Worm (Caenorhabditis elegans) whole organism, L1 larva: ENCODE results near the gene sor-1.

Experiments used
- C04F5.9 ChIP-seq: sonication (generic microtip); optimal IDR thresholded peaks from 2 replicates; lab custom pipeline; 2016; ENCODE audit warnings: missing genetic modification characterization, missing compliant biosample characterization
- C16A3.4 ChIP-seq: fragments of 150-350 bp; optimal IDR thresholded peaks from 2 replicates; lab custom pipeline; 2014; ENCODE audit warnings: missing biosample characterization, missing genetic modification characterization
- C34B4.2 ChIP-seq: sonication (generic microtip); optimal IDR thresholded peaks from 2 replicates; lab custom pipeline; 2017; ENCODE audit warnings: mild to moderate bottlenecking, missing genetic modification characterization, missing compliant biosample characterization
- F16B12.6 ChIP-seq: fragments of 150-350 bp; optimal IDR thresholded peaks from 2 replicates; lab custom pipeline; 2014; ENCODE audit warnings: missing biosample characterization, missing genetic modification characterization
- Y116A8C.19 ChIP-seq: sonication (generic microtip); optimal IDR thresholded peaks from 2 replicates; lab custom pipeline; 2016; ENCODE audit warnings: missing compliant biosample characterization, missing genetic modification characterization, borderline replicate concordance
- alr-1 ChIP-seq: fragments of 200-800 bp; sonication (Bioruptor generic); optimal IDR thresholded peaks from 2 replicates; lab custom pipeline; 2018; ENCODE audit warnings: borderline replicate concordance, mild to moderate bottlenecking, missing genetic modification characterization, missing compliant biosample characterization
- ama-1 ChIP-seq: fragments of 150-350 bp; optimal IDR thresholded peaks from 2 replicates; lab custom pipeline; 2014
- blmp-1 ChIP-seq: fragments of 150-350 bp; optimal IDR thresholded peaks from 2 replicates; lab custom pipeline; 2014; ENCODE audit warnings: missing biosample characterization, missing genetic modification characterization
- ceh-8 ChIP-seq: fragments of 200-800 bp; sonication (Bioruptor generic); optimal IDR thresholded peaks from 2 replicates; lab custom pipeline; 2018; ENCODE audit warnings: mild to moderate bottlenecking, missing genetic modification characterization, moderate library complexity, missing compliant biosample characterization
- efl-1 ChIP-seq, 4 experiments: fragments of 150-350 bp; optimal IDR thresholded peaks in 3 of 4; peaks in 1 of 4; 1 replicate in 1 of 4; 2 replicates in 3 of 4; lab custom pipeline; 2014; ENCODE audit warnings: missing biosample characterization in 2 of 4, missing genetic modification characterization in 2 of 4, missing genetic modification reagents in 2 of 4
- efl-3 ChIP-seq: fragments of 200-800 bp; sonication (Bioruptor generic); optimal IDR thresholded peaks from 2 replicates; lab custom pipeline; 2018; ENCODE audit warnings: mild to moderate bottlenecking, missing genetic modification characterization, missing compliant biosample characterization
- elt-2 ChIP-seq: sonication (generic microtip); optimal IDR thresholded peaks from 2 replicates; lab custom pipeline; 2016; ENCODE audit warnings: missing genetic modification characterization, mild to moderate bottlenecking, inconsistent platforms, missing compliant biosample characterization, missing genetic modification reagents
- ets-5 ChIP-seq: fragments of 200-800 bp; sonication (Bioruptor generic); IDR thresholded peaks from 2 replicates; pipeline ENCODE4 v1.3.6; 2022; ENCODE audit warnings: missing genetic modification characterization, missing compliant biosample characterization
- fkh-8 ChIP-seq: sonication (generic microtip); optimal IDR thresholded peaks from 2 replicates; lab custom pipeline; 2016; ENCODE audit warnings: mild to moderate bottlenecking, missing genetic modification characterization, missing compliant biosample characterization
- grh-1 ChIP-seq: fragments of 200-800 bp; sonication (Bioruptor generic); IDR thresholded peaks from 2 replicates; pipeline ENCODE4 v1.3.6; 2022; ENCODE audit warnings: missing genetic modification reagents, missing genetic modification characterization, missing compliant biosample characterization
- hpl-2 ChIP-seq: fragments of 150-350 bp; optimal IDR thresholded peaks from 2 replicates; lab custom pipeline; 2014; ENCODE audit warnings: missing biosample characterization, missing genetic modification reagents, missing genetic modification characterization
- jun-1 ChIP-seq: fragments of 150-350 bp; optimal IDR thresholded peaks from 2 replicates; lab custom pipeline; 2014; ENCODE audit warnings: missing biosample characterization, missing genetic modification reagents, missing genetic modification characterization
- lin-14 ChIP-seq: fragments of 200-800 bp; sonication (Bioruptor generic); optimal IDR thresholded peaks from 2 replicates; lab custom pipeline; 2018; ENCODE audit warnings: mild to moderate bottlenecking, missing genetic modification characterization, moderate library complexity, missing compliant biosample characterization
- lin-35 ChIP-seq, 2 experiments: fragments of 150-350 bp; optimal IDR thresholded peaks; 2 replicates each; lab custom pipeline; 2014; ENCODE audit warnings: missing biosample characterization in 2 of 2, missing genetic modification characterization in 2 of 2, missing genetic modification reagents in 2 of 2
- lin-39 ChIP-seq: fragments of 150-350 bp; optimal IDR thresholded peaks from 2 replicates; lab custom pipeline; 2014; ENCODE audit warnings: missing biosample characterization, missing genetic modification reagents, missing genetic modification characterization
- lsy-2 ChIP-seq, 2 experiments: fragments of 150-350 bp; optimal IDR thresholded peaks; 2 replicates each; lab custom pipeline; 2014; ENCODE audit warnings: missing biosample characterization in 2 of 2, missing genetic modification characterization in 2 of 2
- mdl-1 ChIP-seq, 2 experiments: fragments of 150-350 bp; optimal IDR thresholded peaks; 2 replicates each; lab custom pipeline; 2014 to 2017; ENCODE audit warnings: missing biosample characterization in 2 of 2, missing genetic modification characterization in 2 of 2, inconsistent platforms in 1 of 2
- mef-2 ChIP-seq: fragments of 150-350 bp; optimal IDR thresholded peaks from 2 replicates; lab custom pipeline; 2014; ENCODE audit warnings: missing biosample characterization, missing genetic modification characterization
- mep-1 ChIP-seq: fragments of 150-350 bp; optimal IDR thresholded peaks from 2 replicates; lab custom pipeline; 2014; ENCODE audit warnings: missing biosample characterization, missing genetic modification characterization
- nhr-11 ChIP-seq: fragments of 150-350 bp; optimal IDR thresholded peaks from 2 replicates; lab custom pipeline; 2014; ENCODE audit warnings: missing biosample characterization, missing genetic modification characterization
- nhr-19 ChIP-seq: fragments of 200-800 bp; sonication (Bioruptor generic); conservative IDR thresholded peaks from 2 replicates; pipeline ENCODE4 v1.3.6; 2022; ENCODE audit warnings: missing genetic modification characterization, missing compliant biosample characterization
- nhr-20 ChIP-seq: sonication (generic microtip); optimal IDR thresholded peaks from 2 replicates; lab custom pipeline; 2016; ENCODE audit warnings: mild to moderate bottlenecking, missing genetic modification characterization, missing compliant biosample characterization
- nhr-237 ChIP-seq: fragments of 150-350 bp; optimal IDR thresholded peaks from 2 replicates; lab custom pipeline; 2014; ENCODE audit warnings: missing biosample characterization, missing genetic modification characterization
- nhr-71 ChIP-seq: sonication (generic microtip); optimal IDR thresholded peaks from 2 replicates; lab custom pipeline; 2016; ENCODE audit warnings: mild to moderate bottlenecking, missing genetic modification characterization, moderate library complexity, missing compliant biosample characterization
- nhr-77 ChIP-seq: fragments of 150-350 bp; optimal IDR thresholded peaks from 2 replicates; lab custom pipeline; 2014; ENCODE audit warnings: missing biosample characterization, missing genetic modification characterization
- nhr-90 ChIP-seq: sonication (generic microtip); optimal IDR thresholded peaks from 2 replicates; lab custom pipeline; 2016; ENCODE audit warnings: mild to moderate bottlenecking, missing genetic modification characterization, missing compliant biosample characterization; ENCODE audit not compliant: poor library complexity
- pag-3 ChIP-seq: sonication (generic microtip); optimal IDR thresholded peaks from 2 replicates; lab custom pipeline; 2017; ENCODE audit warnings: missing genetic modification characterization, mild to moderate bottlenecking, missing compliant biosample characterization, antibody characterized with exemption, borderline replicate concordance; ENCODE audit not compliant: insufficient read depth
- pax-3 ChIP-seq: fragments of 200-800 bp; sonication (Bioruptor generic); optimal IDR thresholded peaks from 2 replicates; lab custom pipeline; 2018; ENCODE audit warnings: mild to moderate bottlenecking, missing genetic modification characterization, moderate library complexity, missing compliant biosample characterization
- pqm-1 ChIP-seq: sonication (generic microtip); optimal IDR thresholded peaks from 3 replicates; lab custom pipeline; 2017; ENCODE audit warnings: missing biosample characterization, missing genetic modification characterization
- snpc-4 ChIP-seq: fragments of 150-350 bp; optimal IDR thresholded peaks from 2 replicates; lab custom pipeline; 2014; ENCODE audit warnings: missing biosample characterization, missing genetic modification characterization
- snu-23 ChIP-seq: sonication (generic microtip); optimal IDR thresholded peaks from 2 replicates; lab custom pipeline; 2016; ENCODE audit warnings: missing genetic modification characterization, missing compliant biosample characterization
- tbx-2 ChIP-seq: sonication (generic microtip); optimal IDR thresholded peaks from 2 replicates; lab custom pipeline; 2016; ENCODE audit warnings: missing genetic modification characterization, missing compliant biosample characterization
- tlp-1 ChIP-seq: fragments of 150-350 bp; optimal IDR thresholded peaks from 2 replicates; lab custom pipeline; 2014; ENCODE audit warnings: missing biosample characterization, missing genetic modification characterization
- unc-130 ChIP-seq: fragments of 150-350 bp; optimal IDR thresholded peaks from 2 replicates; lab custom pipeline; 2017; ENCODE audit warnings: missing biosample characterization, missing genetic modification characterization, inconsistent platforms
- unc-30 ChIP-seq: sonication (generic microtip); optimal IDR thresholded peaks from 2 replicates; lab custom pipeline; 2017; ENCODE audit warnings: missing biosample characterization, missing genetic modification characterization
- vab-15 ChIP-seq: sonication (generic microtip); optimal IDR thresholded peaks from 2 replicates; lab custom pipeline; 2017; ENCODE audit warnings: missing genotype, mild to moderate bottlenecking, missing genetic modification characterization, missing compliant biosample characterization

The sor-1 gene

DNA sequence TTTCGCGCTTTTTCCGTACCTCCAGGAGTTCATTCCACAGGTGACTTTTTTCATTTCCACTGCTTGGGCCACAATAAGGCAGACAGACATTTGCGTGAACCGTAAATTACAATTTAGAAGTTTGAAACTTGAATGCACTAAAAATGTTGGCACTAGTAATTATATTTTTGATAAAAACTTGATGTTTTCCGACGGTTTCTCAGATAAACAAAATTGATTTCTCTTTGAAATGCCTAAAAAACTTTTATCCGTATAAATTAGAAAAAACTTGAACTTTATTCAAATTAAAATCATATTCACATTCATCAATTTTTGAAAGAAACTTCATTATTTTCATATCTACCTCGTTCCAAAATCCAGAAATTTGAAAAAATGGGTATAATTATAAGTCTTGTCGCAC is 22.3 kb upstream of the sor-1 start, which contains the start of gene ZK353.3:
ZK353.3 (plus strand) TSS at position 301 of the 400 bp plus-strand sequence.
- TF ChIP-seq tlp-1 (tag; lab: Kevin White, UChicago) (no peak), nhr-19 (GFP tag; lab: Robert Waterston, UW) (no peak), lsy-2 (tag; optimal IDR thresholded peaks at IDR 0.05; lab: Kevin White, UChicago) (no peak), mef-2 (tag; lab: Kevin White, UChicago) (no peak), Y116A8C.19 (tag; lab: Kevin White, UChicago) (no peak), nhr-71 (tag; lab: Kevin White, UChicago) (no peak), alr-1 (no peak), mdl-1 (tag; optimal IDR thresholded peaks at IDR 0.05; lab: Kevin White, UChicago) (no peak)
- TF ChIP-seq, all 84 proteins: peak for 0

- no peak for TF ChIP-seq C34B4.2 (tag; lab: Kevin White, UChicago)
- TF ChIP-seq pag-3 (tag; lab: Kevin White, UChicago), result no peak
- no peak for TF ChIP-seq ets-5
- no peak for TF ChIP-seq unc-30
- no peak for TF ChIP-seq mef-2 (tag; lab: Kevin White, UChicago)
- TF ChIP-seq nhr-237 (tag; lab: Kevin White, UChicago), result no peak
- no peak for TF ChIP-seq tbx-2 (tag; lab: Kevin White, UChicago)
Observed at ce11 chrIII:8398411-8398810, 19.6 kb upstream of the sor-1 start, which contains the start of gene ZK353.2. TSS of gene ZK353.2 (plus strand) at chrIII:8398711.

ce11 chrIII:8400478-8400877 is 17.5 kb upstream of the sor-1 start:
- no peak for TF ChIP-seq F16B12.6 (tag; lab: Kevin White, UChicago)
- no peak for TF ChIP-seq lin-39 (tag; lab: Kevin White, UChicago)
- TF ChIP-seq jun-1, result peak; percentile 44
- peak; percentile 26 for TF ChIP-seq nhr-20 (tag; lab: Kevin White, UChicago)
- no peak for TF ChIP-seq hpl-2 (GFP tag; lab: Kevin White, UChicago)
- peak; percentile 97 for TF ChIP-seq elt-2 (tag; lab: Kevin White, UChicago)
- TF ChIP-seq C04F5.9 (tag; lab: Kevin White, UChicago), result no peak
- peak; percentile 11 for TF ChIP-seq nhr-71 (tag; lab: Kevin White, UChicago)
- TF ChIP-seq vab-15, result no peak
- peak; percentile 7 for TF ChIP-seq lin-14
- no peak for TF ChIP-seq nhr-11
- TF ChIP-seq tlp-1 (tag; lab: Kevin White, UChicago), result peak; percentile 79
- TF ChIP-seq efl-1 (optimal IDR thresholded peaks at IDR 0.05; lab: Kevin White, UChicago), result no peak
- TF ChIP-seq efl-1 (GFP tag; optimal IDR thresholded peaks at IDR 0.05 in 1 of 2; lab: Kevin White, UChicago), result peak in 1 of 2 experiments; percentile 78
- TF ChIP-seq C16A3.4, result no peak
- TF ChIP-seq mdl-1 (tag; optimal IDR thresholded peaks at IDR 0.05; lab: Kevin White, UChicago), result peak in 1 of 2 experiments; percentile 23
- no peak for TF ChIP-seq alr-1
- TF ChIP-seq ceh-8 (GFP tag; lab: Kevin White, UChicago), result no peak
- no peak for TF ChIP-seq snu-23 (GFP tag; lab: Kevin White, UChicago)
- peak; percentile 97 for TF ChIP-seq pqm-1 (tag; lab: Kevin White, UChicago)
- TF ChIP-seq nhr-77 (tag; lab: Kevin White, UChicago), result no peak
- TF ChIP-seq blmp-1, result no peak
- TF ChIP-seq unc-130 (tag; lab: Kevin White, UChicago), result no peak
- no peak for TF ChIP-seq grh-1 (GFP tag; lab: Robert Waterston, UW)
- TF ChIP-seq fkh-8 (tag; lab: Kevin White, UChicago), result no peak
- no peak for TF ChIP-seq efl-3 (GFP tag; lab: Kevin White, UChicago)
- TF ChIP-seq Y116A8C.19 (tag; lab: Kevin White, UChicago), result no peak
- no peak for TF ChIP-seq mep-1 (tag; lab: Kevin White, UChicago)
- TF ChIP-seq nhr-90 (tag; lab: Kevin White, UChicago), result no peak
- no peak for TF ChIP-seq ama-1 (lab: Kevin White, UChicago)
- no peak for TF ChIP-seq lin-35 (GFP tag; optimal IDR thresholded peaks at IDR 0.05; lab: Kevin White, UChicago)
- no peak for TF ChIP-seq pax-3 (tag; lab: Kevin White, UChicago)
- no peak for TF ChIP-seq nhr-19 (GFP tag; lab: Robert Waterston, UW)
- no peak for TF ChIP-seq snpc-4
